Worm (Caenorhabditis elegans) whole organism, mixed stage, embryonic: ENCODE data around the gene F14D2.19.

Experiments used
- M03D4.4 ChIP-seq: sonication (generic microtip); optimal IDR thresholded peaks from 2 replicates; lab custom pipeline; 2017; ENCODE audit warnings: mild to moderate bottlenecking, missing genetic modification characterization, missing compliant biosample characterization
- blmp-1 ChIP-seq: fragments of 150-350 bp; optimal IDR thresholded peaks from 2 replicates; lab custom pipeline; 2014; ENCODE audit warnings: missing biosample characterization, missing genetic modification characterization
- drap-1 ChIP-seq: fragments of 200-800 bp; sonication (Bioruptor generic); optimal IDR thresholded peaks from 3 replicates; lab custom pipeline; 2018; ENCODE audit warnings: mild to moderate bottlenecking, missing genetic modification characterization, missing compliant biosample characterization
- elt-1 ChIP-seq: sonication (generic microtip); optimal IDR thresholded peaks from 2 replicates; lab custom pipeline; 2017; ENCODE audit warnings: missing genetic modification characterization, mild to moderate bottlenecking, missing compliant biosample characterization, antibody characterized with exemption, moderate library complexity, borderline replicate concordance; ENCODE audit not compliant: insufficient read depth
- hlh-1 ChIP-seq: fragments of 150-350 bp; optimal IDR thresholded peaks from 2 replicates; lab custom pipeline; 2014; ENCODE audit warnings: missing biosample characterization, missing genetic modification reagents, missing genetic modification characterization
- lin-13 ChIP-seq: fragments of 150-350 bp; optimal IDR thresholded peaks from 2 replicates; lab custom pipeline; 2014; ENCODE audit warnings: missing biosample characterization, missing genetic modification characterization
- mab-5 ChIP-seq: fragments of 150-350 bp; optimal IDR thresholded peaks from 2 replicates; lab custom pipeline; 2014; ENCODE audit warnings: missing biosample characterization, missing genetic modification characterization
- mep-1 ChIP-seq: fragments of 150-350 bp; optimal IDR thresholded peaks from 2 replicates; lab custom pipeline; 2017; ENCODE audit warnings: missing biosample characterization, missing genetic modification reagents, missing genetic modification characterization, inconsistent platforms
- nhr-237 ChIP-seq: fragments of 150-350 bp; optimal IDR thresholded peaks from 2 replicates; lab custom pipeline; 2014; ENCODE audit warnings: missing biosample characterization, missing genetic modification characterization
- nhr-28 ChIP-seq: fragments of 150-350 bp; optimal IDR thresholded peaks from 2 replicates; lab custom pipeline; 2014; ENCODE audit warnings: missing biosample characterization, missing genetic modification characterization
- pha-4 ChIP-seq: fragments of 150-350 bp; optimal IDR thresholded peaks from 2 replicates; lab custom pipeline; 2018; ENCODE audit warnings: missing biosample characterization, missing genetic modification reagents, missing genetic modification characterization
- unc-39 ChIP-seq: fragments of 150-350 bp; optimal IDR thresholded peaks from 2 replicates; lab custom pipeline; 2014; ENCODE audit warnings: missing biosample characterization, missing genetic modification characterization
- ztf-11 ChIP-seq: fragments of 150-350 bp; optimal IDR thresholded peaks from 2 replicates; lab custom pipeline; 2014; ENCODE audit warnings: missing biosample characterization, missing genetic modification characterization

DNA sequence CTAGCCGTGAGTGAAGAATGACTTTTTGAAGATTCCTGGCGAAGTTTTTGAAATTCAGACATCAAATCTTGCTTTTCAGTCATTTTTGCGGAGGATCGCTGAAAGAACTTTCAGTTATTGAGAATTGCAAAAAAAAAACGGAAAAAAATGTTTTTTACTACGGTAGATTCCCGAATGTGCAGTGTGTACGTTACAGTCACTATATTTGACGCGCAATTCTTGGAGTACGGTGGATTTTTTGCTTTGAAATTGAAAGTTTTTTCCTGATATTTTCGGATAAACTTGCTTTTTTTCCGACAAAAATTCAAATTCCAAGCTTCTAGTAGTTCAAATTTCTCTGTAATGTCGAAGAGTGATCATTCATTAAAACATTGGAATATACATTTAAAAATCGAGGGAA lies 5.0 kb upstream of the F14D2.19 start, which contains the start of gene F14D2.11:
- TF ChIP-seq mab-5 (tag; lab: Kevin White, UChicago) (no peak), nhr-237 (tag; lab: Kevin White, UChicago) (no peak), M03D4.4 (tag; lab: Kevin White, UChicago) (no peak), nhr-28 (tag; lab: Kevin White, UChicago) (no peak), lin-13 (tag; lab: Kevin White, UChicago) (no peak), mep-1 (tag; lab: Kevin White, UChicago) (no peak), ztf-11 (tag; lab: Kevin White, UChicago) (no peak), blmp-1 (no peak), pha-4 (no peak), elt-1 (tag; lab: Kevin White, UChicago) (no peak), drap-1 (no peak), hlh-1 (tag; lab: Kevin White, UChicago) (no peak), unc-39 (tag; lab: Kevin White, UChicago) (no peak)
